Worm (Caenorhabditis elegans): ENCODE measurements around the gene ent-4.

ce11 chrIV:13698603-13699002 is 28.1 kb upstream of the ent-4 start, which contains the start of gene T23G4.127:
- TF ChIP-seq nhr-42 (GFP tag; IDR thresholded peaks at IDR 0.05), result no peak
- TF ChIP-seq nhr-11 (tag; optimal IDR thresholded peaks at IDR 0.05), result no peak
- TF ChIP-seq mdl-1 (tag; optimal IDR thresholded peaks at IDR 0.05), result no peak

All from whole organism, L4 larva.